Fruit fly (Drosophila melanogaster) whole organism, pupa: ENCODE results near the gene alphaTub84D.

ENCODE experiments used
- CG10348 ChIP-seq: fragments of 200-800 bp; sonication (Bioruptor generic); IDR thresholded peaks from 2 replicates; pipeline ENCODE4 v1.3.6; 2022; ENCODE audit warnings: missing biosample characterization, missing genetic modification characterization
- CG12605 ChIP-seq: fragments of 200-800 bp; sonication (Bioruptor generic); IDR thresholded peaks from 2 replicates; pipeline ENCODE4 v1.3.6; 2022; ENCODE audit warnings: missing biosample characterization, missing genetic modification characterization
- CG15710 ChIP-seq: fragments of 200-800 bp; sonication (Bioruptor generic); optimal IDR thresholded peaks from 2 replicates; lab custom pipeline; 2018; ENCODE audit warnings: missing biosample characterization, mild to moderate bottlenecking, missing genetic modification characterization, moderate library complexity
- CG17806 ChIP-seq: fragments of 200-800 bp; sonication (Bioruptor generic); optimal IDR thresholded peaks from 2 replicates; lab custom pipeline; 2018; ENCODE audit warnings: missing biosample characterization, mild to moderate bottlenecking, missing genetic modification characterization, moderate library complexity
- CG32121 ChIP-seq: fragments of 200-800 bp; sonication (Bioruptor generic); IDR thresholded peaks from 2 replicates; pipeline ENCODE4 v1.3.6; 2022; ENCODE audit warnings: missing biosample characterization, missing genetic modification characterization
- CG34367 ChIP-seq: fragments of 200-800 bp; sonication (Bioruptor generic); optimal IDR thresholded peaks from 2 replicates; lab custom pipeline; 2018; ENCODE audit warnings: missing biosample characterization, mild to moderate bottlenecking, missing genetic modification characterization
- CG4496 ChIP-seq: fragments of 200-800 bp; sonication (Bioruptor generic); IDR thresholded peaks from 3 replicates; pipeline ENCODE4 v1.3.6; 2022; ENCODE audit warnings: missing biosample characterization, missing genetic modification characterization
- CG8159 ChIP-seq: fragments of 200-800 bp; sonication (Bioruptor generic); optimal IDR thresholded peaks from 3 replicates; lab custom pipeline; 2018; ENCODE audit warnings: missing biosample characterization, mild to moderate bottlenecking, missing genetic modification characterization, moderate library complexity
- CG8301 ChIP-seq: fragments of 200-800 bp; sonication (Bioruptor generic); optimal IDR thresholded peaks from 2 replicates; lab custom pipeline; 2018; ENCODE audit warnings: missing biosample characterization, mild to moderate bottlenecking, missing genetic modification characterization
- EcR ChIP-seq: fragments of 200-800 bp; sonication (Bioruptor generic); optimal IDR thresholded peaks from 3 replicates; lab custom pipeline; 2019; ENCODE audit warnings: missing biosample characterization, missing genetic modification characterization, mild to moderate bottlenecking, moderate library complexity, missing genetic modification reagents
- Ets98B ChIP-seq: fragments of 200-800 bp; sonication (Bioruptor generic); IDR thresholded peaks from 2 replicates; pipeline ENCODE4 v1.3.6; 2022; ENCODE audit warnings: missing biosample characterization, missing genetic modification characterization
- Pif1B ChIP-seq: fragments of 200-800 bp; sonication (Bioruptor generic); optimal IDR thresholded peaks from 3 replicates; lab custom pipeline; 2016; ENCODE audit warnings: missing biosample characterization, missing genetic modification characterization
- Snoo ChIP-seq: fragments of 200-800 bp; sonication (Bioruptor generic); optimal IDR thresholded peaks from 3 replicates; lab custom pipeline; 2017; ENCODE audit warnings: missing biosample characterization, mild to moderate bottlenecking, missing genetic modification characterization, inconsistent platforms
- rn ChIP-seq: fragments of 200-800 bp; sonication (Bioruptor generic); IDR thresholded peaks from 2 replicates; pipeline ENCODE4 v1.3.6; 2022; ENCODE audit warnings: missing biosample characterization, missing genetic modification characterization

dm6 chr3R:7508198-7508837 is 22.2 kb upstream of the alphaTub84D start:
- TF ChIP-seq CG34367 (tag; lab: Kevin White, UChicago) = no peak
- no peak for TF ChIP-seq rn (GFP tag; lab: Robert Waterston, UW)
- TF ChIP-seq Ets98B = no peak
- TF ChIP-seq CG17806 (tag; lab: Kevin White, UChicago) = no peak
- TF ChIP-seq CG12605 (GFP tag; lab: Robert Waterston, UW) = no peak
- no peak for TF ChIP-seq CG32121
- no peak for TF ChIP-seq Pif1B (GFP tag; lab: Kevin White, UChicago)
- TF ChIP-seq EcR (GFP tag; lab: Kevin White, UChicago) = no peak
- TF ChIP-seq Snoo (tag; lab: Kevin White, UChicago) = no peak
- TF ChIP-seq CG8159 (tag; lab: Kevin White, UChicago) = no peak
- no peak for TF ChIP-seq CG10348 (GFP tag; lab: Robert Waterston, UW)
- TF ChIP-seq CG4496 = peak; percentile 54; the same call in 1 of the 3 replicates
- no peak for TF ChIP-seq CG8301 (tag; lab: Kevin White, UChicago)
- TF ChIP-seq CG15710 (tag; lab: Kevin White, UChicago) = no peak
